Fruit fly (Drosophila melanogaster): ENCODE results near the gene CG43798.

- TF ChIP-seq CG13204 (GFP tag; optimal IDR thresholded peaks at IDR 0.05) (no peak), CG8301 (tag; optimal IDR thresholded peaks at IDR 0.05) (peak; percentile 87), CG10348 (GFP tag; IDR thresholded peaks at IDR 0.05) (no peak), EcR (GFP tag; optimal IDR thresholded peaks at IDR 0.05) (no peak), gl (tag; optimal IDR thresholded peaks at IDR 0.05) (no peak), CG8159 (tag; optimal IDR thresholded peaks at IDR 0.05) (no peak), CG12605 (GFP tag; IDR thresholded peaks at IDR 0.05) (peak; percentile 49; the same call in 1 of the 2 replicates), rn (GFP tag; IDR thresholded peaks at IDR 0.05) (no peak), CG4496 (GFP tag; IDR thresholded peaks at IDR 0.05) (peak; percentile 84), fd96Ca (GFP tag; IDR thresholded peaks at IDR 0.05) (peak; percentile 67; the same call in 1 of the 3 replicates)
Measured at dm6 chr2L:4648804-4649203, 2.0 kb downstream of the CG43798 start.
